Worm (Caenorhabditis elegans) whole organism, L2 larva: ENCODE results near the gene oac-23.

Experiments used
- C34F6.9 ChIP-seq: fragments of 150-350 bp; optimal IDR thresholded peaks from 2 replicates; lab custom pipeline; 2014; ENCODE audit warnings: missing biosample characterization, missing genetic modification characterization
- F13H6.1 ChIP-seq: sonication (generic microtip); optimal IDR thresholded peaks from 2 replicates; lab custom pipeline; 2016; ENCODE audit warnings: missing genetic modification characterization, missing compliant biosample characterization
- R02D3.7 ChIP-seq: fragments of 150-350 bp; optimal IDR thresholded peaks from 2 replicates; lab custom pipeline; 2014; ENCODE audit warnings: missing biosample characterization, missing genetic modification characterization
- Y55F3AM.14 ChIP-seq: fragments of 200-800 bp; sonication (Bioruptor generic); optimal IDR thresholded peaks from 2 replicates; lab custom pipeline; 2018; ENCODE audit warnings: mild to moderate bottlenecking, missing genetic modification characterization, missing compliant biosample characterization
- ZK546.5 ChIP-seq: sonication (generic microtip); optimal IDR thresholded peaks from 2 replicates; lab custom pipeline; 2017; ENCODE audit warnings: missing biosample characterization, missing genetic modification characterization
- alr-1 ChIP-seq: fragments of 150-350 bp; optimal IDR thresholded peaks from 2 replicates; lab custom pipeline; 2014; ENCODE audit warnings: missing biosample characterization, missing genetic modification characterization
- aly-2 ChIP-seq: fragments of 150-350 bp; optimal IDR thresholded peaks from 2 replicates; lab custom pipeline; 2014; ENCODE audit warnings: missing biosample characterization, missing genetic modification characterization
- ama-1 ChIP-seq: fragments of 150-350 bp; optimal IDR thresholded peaks from 2 replicates; lab custom pipeline; 2018; ENCODE audit warnings: inconsistent platforms
- blmp-1 ChIP-seq: sonication (generic microtip); optimal IDR thresholded peaks from 2 replicates; lab custom pipeline; 2017; ENCODE audit warnings: missing genetic modification characterization, mild to moderate bottlenecking, missing compliant biosample characterization, antibody characterized with exemption, moderate library complexity; ENCODE audit not compliant: insufficient read depth
- ceh-16 ChIP-seq: fragments of 150-350 bp; optimal IDR thresholded peaks from 2 replicates; lab custom pipeline; 2014; ENCODE audit warnings: missing biosample characterization, missing genetic modification characterization
- ceh-82 ChIP-seq: fragments of 150-350 bp; optimal IDR thresholded peaks from 2 replicates; lab custom pipeline; 2014; ENCODE audit warnings: missing biosample characterization, missing genetic modification characterization
- crh-2 ChIP-seq: sonication (generic microtip); optimal IDR thresholded peaks from 2 replicates; lab custom pipeline; 2017; ENCODE audit warnings: missing biosample characterization, missing genetic modification characterization
- elt-1 ChIP-seq: fragments of 150-350 bp; optimal IDR thresholded peaks from 2 replicates; lab custom pipeline; 2014; ENCODE audit warnings: missing biosample characterization, missing genetic modification characterization
- elt-3 ChIP-seq: sonication (generic microtip); optimal IDR thresholded peaks from 2 replicates; lab custom pipeline; 2017; ENCODE audit warnings: missing biosample characterization, missing genetic modification characterization
- lin-11 ChIP-seq: fragments of 150-350 bp; sonication (generic microtip); optimal IDR thresholded peaks from 2 replicates; lab custom pipeline; 2014; ENCODE audit warnings: missing biosample characterization, missing genetic modification characterization, inconsistent platforms, mixed read lengths
- lin-13 ChIP-seq: fragments of 150-350 bp; optimal IDR thresholded peaks from 2 replicates; lab custom pipeline; 2014; ENCODE audit warnings: missing biosample characterization, missing genetic modification reagents, missing genetic modification characterization
- lin-39 ChIP-seq: fragments of 150-350 bp; optimal IDR thresholded peaks from 2 replicates; lab custom pipeline; 2014; ENCODE audit warnings: missing biosample characterization, missing genetic modification reagents, missing genetic modification characterization
- mab-5 ChIP-seq: fragments of 150-350 bp; optimal IDR thresholded peaks from 2 replicates; lab custom pipeline; 2014; ENCODE audit warnings: missing biosample characterization, missing genetic modification characterization
- mbf-1 ChIP-seq: sonication (generic microtip); optimal IDR thresholded peaks from 2 replicates; lab custom pipeline; 2017; ENCODE audit warnings: missing biosample characterization, missing genetic modification characterization
- nhr-10 ChIP-seq: sonication (generic microtip); optimal IDR thresholded peaks from 2 replicates; lab custom pipeline; 2017; ENCODE audit warnings: missing biosample characterization, missing genetic modification characterization
- nhr-11 ChIP-seq: fragments of 150-350 bp; optimal IDR thresholded peaks from 2 replicates; lab custom pipeline; 2014; ENCODE audit warnings: missing biosample characterization, missing genetic modification characterization
- nhr-129 ChIP-seq: fragments of 150-350 bp; optimal IDR thresholded peaks from 2 replicates; lab custom pipeline; 2014; ENCODE audit warnings: missing biosample characterization, missing genetic modification characterization
- nhr-21 ChIP-seq: fragments of 150-350 bp; optimal IDR thresholded peaks from 2 replicates; lab custom pipeline; 2014; ENCODE audit warnings: missing biosample characterization, missing genetic modification characterization
- nhr-25 ChIP-seq: fragments of 150-350 bp; sonication (generic microtip); optimal IDR thresholded peaks from 3 replicates; lab custom pipeline; 2014; ENCODE audit warnings: missing biosample characterization, missing genetic modification characterization
- nhr-6 ChIP-seq: fragments of 150-350 bp; optimal IDR thresholded peaks from 2 replicates; lab custom pipeline; 2014; ENCODE audit warnings: missing biosample characterization, missing genetic modification characterization
- nhr-77 ChIP-seq: fragments of 150-350 bp; optimal IDR thresholded peaks from 2 replicates; lab custom pipeline; 2014; ENCODE audit warnings: missing biosample characterization, missing genetic modification characterization
- peb-1 ChIP-seq: fragments of 150-350 bp; optimal IDR thresholded peaks from 2 replicates; lab custom pipeline; 2014; ENCODE audit warnings: missing biosample characterization, missing genetic modification characterization
- skn-1 ChIP-seq: sonication (generic microtip); optimal IDR thresholded peaks from 2 replicates; lab custom pipeline; 2017; ENCODE audit warnings: missing biosample characterization, missing genetic modification characterization
- sma-9 ChIP-seq, 2 experiments: fragments of 150-350 bp in 1 of 2; sonication (generic microtip) in 1 of 2; optimal IDR thresholded peaks; 2 replicates each; lab custom pipeline; 2014 to 2016; ENCODE audit warnings: missing genetic modification characterization in 2 of 2, mild to moderate bottlenecking in 1 of 2, missing biosample characterization in 1 of 2, missing compliant biosample characterization in 1 of 2, missing genetic modification reagents in 1 of 2, moderate library complexity in 1 of 2
- snpc-4 ChIP-seq: fragments of 150-350 bp; optimal IDR thresholded peaks from 2 replicates; lab custom pipeline; 2014; ENCODE audit warnings: missing biosample characterization, missing genetic modification characterization
- unc-39 ChIP-seq: fragments of 150-350 bp; optimal IDR thresholded peaks from 2 replicates; lab custom pipeline; 2014; ENCODE audit warnings: missing biosample characterization, missing genetic modification characterization
- unc-55 ChIP-seq: fragments of 150-350 bp; sonication (generic microtip); optimal IDR thresholded peaks from 3 replicates; lab custom pipeline; 2014; ENCODE audit warnings: missing biosample characterization, missing genetic modification reagents, missing genetic modification characterization
- ztf-1 ChIP-seq: fragments of 200-800 bp; sonication (Bioruptor generic); conservative IDR thresholded peaks from 2 replicates; pipeline ENCODE4 v1.3.6; 2022; ENCODE audit warnings: missing genetic modification characterization, missing compliant biosample characterization
- ztf-4 ChIP-seq: fragments of 150-350 bp; optimal IDR thresholded peaks from 2 replicates; lab custom pipeline; 2014; ENCODE audit warnings: missing biosample characterization, missing genetic modification characterization

Gene oac-23

DNA sequence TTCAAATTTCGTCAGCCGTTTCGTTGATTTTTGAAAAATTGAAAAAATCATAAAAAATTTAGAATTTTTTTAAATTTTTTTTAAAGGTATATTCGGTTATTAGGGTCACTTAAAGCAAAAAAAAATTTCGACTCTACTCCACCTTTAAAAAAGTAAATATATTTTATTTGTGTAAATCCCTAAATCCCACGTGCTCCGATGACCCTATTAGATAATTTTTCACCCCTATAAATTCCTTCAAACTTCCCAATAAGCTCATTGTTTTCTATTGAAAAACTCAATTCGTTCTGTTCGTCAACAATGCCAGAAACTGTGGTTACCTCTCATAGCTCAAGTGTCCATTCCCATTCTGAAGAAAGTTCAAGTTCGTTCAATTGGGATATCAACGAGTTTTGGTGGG is 31.4 kb downstream of the oac-23 start, which contains the start of gene F56D6.20:
Gene F56D6.20 (plus strand): TSS at position 301 of the 400 bp plus-strand sequence.
- no peak for TF ChIP-seq nhr-11 (tag; lab: Kevin White, UChicago)
- TF ChIP-seq ama-1 (lab: Kevin White, UChicago), result no peak
- no peak for TF ChIP-seq R02D3.7 (tag; lab: Kevin White, UChicago)
- no peak for TF ChIP-seq ztf-1
- TF ChIP-seq C34F6.9 (tag; lab: Kevin White, UChicago), result no peak

DNA sequence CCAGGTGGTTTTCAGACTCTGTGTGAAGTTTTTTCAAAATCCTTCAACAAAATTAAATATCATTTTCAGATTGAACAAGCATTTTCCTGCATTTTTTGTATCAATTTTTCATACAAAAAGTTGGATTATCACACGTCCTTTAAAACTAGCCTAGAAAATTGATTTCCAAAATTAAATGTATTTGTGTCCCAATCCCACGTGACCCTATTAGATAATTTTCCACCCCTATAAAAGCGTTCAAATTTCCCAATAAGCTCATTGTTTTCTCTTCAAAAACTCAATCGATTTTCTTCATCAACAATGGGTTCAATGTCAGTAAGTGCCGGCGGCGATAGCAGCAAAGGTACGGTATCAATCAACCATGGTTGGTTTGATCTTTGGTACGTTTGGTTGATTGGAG is 33.2 kb downstream of the oac-23 start, which contains the start of gene F56D6.19:
Gene F56D6.19 (plus strand): TSS at position 301 of the 400 bp plus-strand sequence.
- no peak for TF ChIP-seq ztf-1
- no peak for TF ChIP-seq nhr-11 (tag; lab: Kevin White, UChicago)
- no peak for TF ChIP-seq C34F6.9 (tag; lab: Kevin White, UChicago)
- TF ChIP-seq, all 48 proteins: peak for 0

DNA sequence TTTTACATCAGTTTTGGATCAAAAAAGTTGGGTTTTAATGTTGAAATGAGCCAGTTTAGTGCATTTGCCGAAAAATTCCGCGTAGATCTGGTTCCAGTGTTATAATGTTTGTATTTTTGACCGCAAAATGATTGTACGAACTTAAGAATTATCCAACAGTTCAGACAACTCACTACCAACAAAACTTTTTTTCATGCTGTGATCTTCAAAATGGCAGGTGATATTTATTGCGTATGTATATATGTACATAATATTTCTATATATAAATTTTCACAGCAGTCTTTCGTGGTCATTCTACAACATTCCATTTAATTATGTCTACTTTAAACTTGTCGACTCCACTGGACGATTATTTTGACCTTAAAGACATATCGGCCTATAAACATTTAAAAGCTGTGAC is 34.1 kb downstream of the oac-23 start, which contains the start of gene srz-20:
Gene srz-20 (plus strand): TSS at position 301 of the 400 bp plus-strand sequence.
- TF ChIP-seq skn-1 (tag; lab: Kevin White, UChicago), result no peak
- no peak for TF ChIP-seq nhr-6 (tag; lab: Kevin White, UChicago)
- TF ChIP-seq nhr-77, result no peak
- no peak for TF ChIP-seq peb-1 (tag; lab: Kevin White, UChicago)
- TF ChIP-seq nhr-129 (tag; lab: Kevin White, UChicago), result no peak
- TF ChIP-seq mab-5, result no peak
- no peak for TF ChIP-seq alr-1
- TF ChIP-seq F13H6.1 (tag; lab: Kevin White, UChicago), result no peak
- TF ChIP-seq lin-13, result no peak
- TF ChIP-seq nhr-25 (tag; lab: Kevin White, UChicago), result no peak
- TF ChIP-seq lin-11 (tag; lab: Kevin White, UChicago), result no peak
- TF ChIP-seq snpc-4 (tag; lab: Kevin White, UChicago), result no peak
- TF ChIP-seq mbf-1 (tag; lab: Kevin White, UChicago), result no peak

DNA sequence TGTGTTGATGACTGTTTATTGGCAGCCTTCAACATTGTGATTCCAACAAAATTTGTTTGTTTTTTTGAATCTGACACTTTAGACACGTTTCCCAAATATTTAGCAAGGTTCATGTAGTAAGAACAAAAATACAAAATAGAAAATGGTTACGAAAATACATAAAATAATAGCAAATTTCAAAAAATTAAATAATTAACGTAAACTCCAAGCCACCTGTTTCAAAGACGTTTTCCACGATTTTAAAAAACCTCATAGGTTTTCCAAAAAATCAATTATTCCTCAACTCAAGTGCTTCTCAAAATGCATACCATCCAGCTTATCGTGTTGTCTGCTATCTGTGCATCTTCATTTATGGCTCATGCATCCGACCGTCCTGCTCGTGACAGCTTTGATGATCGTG is 36.2 kb downstream of the oac-23 start, which contains the start of gene F56D6.14:
Gene F56D6.14 (plus strand): TSS at position 301 of the 400 bp plus-strand sequence.
- TF ChIP-seq crh-2 (tag; lab: Kevin White, UChicago), result no peak
- no peak for TF ChIP-seq elt-3 (tag; lab: Kevin White, UChicago)
- no peak for TF ChIP-seq skn-1 (tag; lab: Kevin White, UChicago)
- no peak for TF ChIP-seq sma-9 (GFP tag; optimal IDR thresholded peaks at IDR 0.05; lab: Kevin White, UChicago)
- no peak for TF ChIP-seq sma-9 (tag; optimal IDR thresholded peaks at IDR 0.05; lab: Kevin White, UChicago)
- no peak for TF ChIP-seq unc-55 (GFP tag; lab: Kevin White, UChicago)
- TF ChIP-seq blmp-1 (tag; lab: Kevin White, UChicago), result no peak
- no peak for TF ChIP-seq R02D3.7 (tag; lab: Kevin White, UChicago)
- no peak for TF ChIP-seq lin-39 (tag; lab: Kevin White, UChicago)
- TF ChIP-seq nhr-21, result no peak
- TF ChIP-seq unc-39, result no peak
- TF ChIP-seq, all 48 proteins: peak for 0

DNA sequence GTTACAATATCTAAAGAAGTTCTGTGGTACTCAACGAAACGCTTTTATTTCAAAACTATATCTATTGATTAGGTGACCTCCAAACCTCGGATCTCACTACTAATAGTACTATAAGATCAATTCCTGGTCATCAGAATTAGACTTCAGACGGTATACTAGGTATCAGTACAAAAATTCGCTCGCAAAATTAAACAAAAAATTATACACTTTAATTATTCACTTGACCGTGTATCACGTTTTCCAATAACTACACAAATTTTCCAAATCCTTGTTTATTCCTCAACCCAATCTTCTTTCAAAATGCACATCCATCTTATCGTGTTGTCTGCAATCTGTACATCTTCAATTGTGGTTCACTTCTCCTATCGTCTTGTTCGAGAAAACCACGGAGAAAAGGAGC is 36.9 kb downstream of the oac-23 start, which contains the start of gene F56D6.23:
Gene F56D6.23 (plus strand): TSS at position 301 of the 400 bp plus-strand sequence.
- no peak for TF ChIP-seq aly-2 (tag; lab: Kevin White, UChicago)
- TF ChIP-seq ZK546.5 (tag; lab: Kevin White, UChicago), result no peak
- TF ChIP-seq elt-3 (tag; lab: Kevin White, UChicago), result no peak
- no peak for TF ChIP-seq mab-5
- TF ChIP-seq lin-39 (tag; lab: Kevin White, UChicago), result no peak
- TF ChIP-seq nhr-25 (tag; lab: Kevin White, UChicago), result no peak
- TF ChIP-seq nhr-11 (tag; lab: Kevin White, UChicago), result no peak
- no peak for TF ChIP-seq nhr-10 (tag; lab: Kevin White, UChicago)
- no peak for TF ChIP-seq C34F6.9 (tag; lab: Kevin White, UChicago)
- no peak for TF ChIP-seq ztf-1
- no peak for TF ChIP-seq ztf-4 (tag; lab: Kevin White, UChicago)
- TF ChIP-seq ceh-16, result no peak
- TF ChIP-seq blmp-1 (tag; lab: Kevin White, UChicago), result no peak
- no peak for TF ChIP-seq elt-1 (tag; lab: Kevin White, UChicago)
- no peak for TF ChIP-seq ceh-82 (tag; lab: Kevin White, UChicago)
- TF ChIP-seq ama-1 (lab: Kevin White, UChicago), result no peak
- no peak for TF ChIP-seq crh-2 (tag; lab: Kevin White, UChicago)
- TF ChIP-seq Y55F3AM.14 (GFP tag; lab: Kevin White, UChicago), result no peak
- TF ChIP-seq, all 48 proteins: peak for 0
